Worm (Caenorhabditis elegans) whole organism, L1 larva: ENCODE measurements around the gene mrp-6.
A peak's percentile ranks its signal among the peaks of the same experiment; 100 is the strongest.

Experiments used
- C04F5.9 ChIP-seq: sonication (generic microtip); optimal IDR thresholded peaks from 2 replicates; lab custom pipeline; 2016; ENCODE audit warnings: missing genetic modification characterization, missing compliant biosample characterization
- Y116A8C.19 ChIP-seq: sonication (generic microtip); optimal IDR thresholded peaks from 2 replicates; lab custom pipeline; 2016; ENCODE audit warnings: missing compliant biosample characterization, missing genetic modification characterization, borderline replicate concordance
- aha-1 ChIP-seq: fragments of 150-350 bp; optimal IDR thresholded peaks from 2 replicates; lab custom pipeline; 2014; ENCODE audit warnings: missing biosample characterization, missing genetic modification characterization
- aly-2 ChIP-seq: fragments of 150-350 bp; optimal IDR thresholded peaks from 2 replicates; lab custom pipeline; 2014; ENCODE audit warnings: missing biosample characterization, missing genetic modification characterization
- blmp-1 ChIP-seq: fragments of 150-350 bp; optimal IDR thresholded peaks from 2 replicates; lab custom pipeline; 2014; ENCODE audit warnings: missing biosample characterization, missing genetic modification characterization
- ceh-8 ChIP-seq: fragments of 200-800 bp; sonication (Bioruptor generic); optimal IDR thresholded peaks from 2 replicates; lab custom pipeline; 2018; ENCODE audit warnings: mild to moderate bottlenecking, missing genetic modification characterization, moderate library complexity, missing compliant biosample characterization
- ceh-82 ChIP-seq, 3 experiments: fragments of 150-350 bp in 1 of 3; sonication (generic microtip) in 2 of 3; optimal IDR thresholded peaks; 2 replicates each; lab custom pipeline; 2014 to 2017; ENCODE audit warnings: missing biosample characterization in 3 of 3, missing genetic modification characterization in 3 of 3
- ceh-90 ChIP-seq: sonication (generic microtip); optimal IDR thresholded peaks from 2 replicates; lab custom pipeline; 2016; ENCODE audit warnings: missing genetic modification characterization, missing compliant biosample characterization
- ces-1 ChIP-seq: fragments of 150-350 bp; optimal IDR thresholded peaks from 2 replicates; lab custom pipeline; 2014; ENCODE audit warnings: missing biosample characterization, missing genetic modification reagents, missing genetic modification characterization
- dpl-1 ChIP-seq, 3 experiments: fragments of 150-350 bp in 2 of 3; sonication (generic microtip) in 1 of 3; optimal IDR thresholded peaks; 2 replicates each; lab custom pipeline; 2014 to 2017; ENCODE audit warnings: missing biosample characterization in 3 of 3, missing genetic modification characterization in 3 of 3, missing genetic modification reagents in 3 of 3
- dsc-1 ChIP-seq: sonication (generic microtip); optimal IDR thresholded peaks from 2 replicates; lab custom pipeline; 2016; ENCODE audit warnings: mild to moderate bottlenecking, missing genetic modification characterization, missing compliant biosample characterization
- efl-1 ChIP-seq, 4 experiments: fragments of 150-350 bp; optimal IDR thresholded peaks in 3 of 4; peaks in 1 of 4; 1 replicate in 1 of 4; 2 replicates in 3 of 4; lab custom pipeline; 2014; ENCODE audit warnings: missing biosample characterization in 2 of 4, missing genetic modification characterization in 2 of 4, missing genetic modification reagents in 2 of 4
- efl-3 ChIP-seq: fragments of 200-800 bp; sonication (Bioruptor generic); optimal IDR thresholded peaks from 2 replicates; lab custom pipeline; 2018; ENCODE audit warnings: mild to moderate bottlenecking, missing genetic modification characterization, missing compliant biosample characterization
- egl-27 ChIP-seq, 2 experiments: fragments of 150-350 bp in 1 of 2; sonication (generic microtip); optimal IDR thresholded peaks; 3 replicates each; lab custom pipeline; 2017 to 2018; ENCODE audit warnings: missing biosample characterization in 2 of 2, missing genetic modification characterization in 2 of 2, missing genetic modification reagents in 2 of 2
- elt-3 ChIP-seq, 6 experiments: fragments of 150-350 bp in 1 of 6; sonication (generic microtip); optimal IDR thresholded peaks; 2 replicates each; lab custom pipeline; 2017 to 2018; ENCODE audit warnings: missing biosample characterization in 6 of 6, missing genetic modification characterization in 6 of 6, inconsistent platforms in 1 of 6
- fos-1 ChIP-seq: fragments of 150-350 bp; optimal IDR thresholded peaks from 2 replicates; lab custom pipeline; 2014; ENCODE audit warnings: missing biosample characterization, missing genetic modification characterization
- hlh-4 ChIP-seq: sonication (generic microtip); optimal IDR thresholded peaks from 2 replicates; lab custom pipeline; 2016; ENCODE audit warnings: mild to moderate bottlenecking, missing genetic modification characterization, missing compliant biosample characterization
- hpl-2 ChIP-seq: fragments of 150-350 bp; optimal IDR thresholded peaks from 2 replicates; lab custom pipeline; 2014; ENCODE audit warnings: missing biosample characterization, missing genetic modification reagents, missing genetic modification characterization
- lin-13 ChIP-seq: fragments of 150-350 bp; optimal IDR thresholded peaks from 2 replicates; lab custom pipeline; 2014; ENCODE audit warnings: missing biosample characterization, missing genetic modification reagents, missing genetic modification characterization
- lin-14 ChIP-seq: fragments of 200-800 bp; sonication (Bioruptor generic); optimal IDR thresholded peaks from 2 replicates; lab custom pipeline; 2018; ENCODE audit warnings: mild to moderate bottlenecking, missing genetic modification characterization, moderate library complexity, missing compliant biosample characterization
- lin-15B ChIP-seq: fragments of 150-350 bp; sonication (generic microtip); optimal IDR thresholded peaks from 3 replicates; lab custom pipeline; 2014; ENCODE audit warnings: missing biosample characterization, missing genetic modification characterization
- lin-35 ChIP-seq, 2 experiments: fragments of 150-350 bp; optimal IDR thresholded peaks; 2 replicates each; lab custom pipeline; 2014; ENCODE audit warnings: missing biosample characterization in 2 of 2, missing genetic modification characterization in 2 of 2, missing genetic modification reagents in 2 of 2
- lin-39 ChIP-seq: fragments of 150-350 bp; optimal IDR thresholded peaks from 2 replicates; lab custom pipeline; 2014; ENCODE audit warnings: missing biosample characterization, missing genetic modification reagents, missing genetic modification characterization
- lir-3 ChIP-seq: sonication (generic microtip); optimal IDR thresholded peaks from 2 replicates; lab custom pipeline; 2016; ENCODE audit warnings: mild to moderate bottlenecking, missing genetic modification characterization, moderate library complexity, missing compliant biosample characterization; ENCODE audit not compliant: poor library complexity
- lsy-2 ChIP-seq, 2 experiments: fragments of 150-350 bp; optimal IDR thresholded peaks; 2 replicates each; lab custom pipeline; 2014; ENCODE audit warnings: missing biosample characterization in 2 of 2, missing genetic modification characterization in 2 of 2
- mdl-1 ChIP-seq, 2 experiments: fragments of 150-350 bp; optimal IDR thresholded peaks; 2 replicates each; lab custom pipeline; 2014 to 2017; ENCODE audit warnings: missing biosample characterization in 2 of 2, missing genetic modification characterization in 2 of 2, inconsistent platforms in 1 of 2
- mef-2 ChIP-seq: fragments of 150-350 bp; optimal IDR thresholded peaks from 2 replicates; lab custom pipeline; 2014; ENCODE audit warnings: missing biosample characterization, missing genetic modification characterization
- nhr-19 ChIP-seq: fragments of 200-800 bp; sonication (Bioruptor generic); conservative IDR thresholded peaks from 2 replicates; pipeline ENCODE4 v1.3.6; 2022; ENCODE audit warnings: missing genetic modification characterization, missing compliant biosample characterization
- nhr-20 ChIP-seq: sonication (generic microtip); optimal IDR thresholded peaks from 2 replicates; lab custom pipeline; 2016; ENCODE audit warnings: mild to moderate bottlenecking, missing genetic modification characterization, missing compliant biosample characterization
- nhr-28 ChIP-seq: fragments of 150-350 bp; optimal IDR thresholded peaks from 2 replicates; lab custom pipeline; 2014; ENCODE audit warnings: missing biosample characterization, missing genetic modification characterization
- nhr-47 ChIP-seq: sonication (generic microtip); optimal IDR thresholded peaks from 2 replicates; lab custom pipeline; 2016; ENCODE audit warnings: mild to moderate bottlenecking, missing genetic modification characterization, moderate library complexity, missing compliant biosample characterization
- nhr-71 ChIP-seq: sonication (generic microtip); optimal IDR thresholded peaks from 2 replicates; lab custom pipeline; 2016; ENCODE audit warnings: mild to moderate bottlenecking, missing genetic modification characterization, moderate library complexity, missing compliant biosample characterization
- nhr-85 ChIP-seq: sonication (generic microtip); peaks from one replicate; lab custom pipeline; 2016; ENCODE audit warnings: missing genetic modification characterization, inconsistent platforms, missing compliant biosample characterization
- pqm-1 ChIP-seq: sonication (generic microtip); optimal IDR thresholded peaks from 3 replicates; lab custom pipeline; 2017; ENCODE audit warnings: missing biosample characterization, missing genetic modification characterization
- rnt-1 ChIP-seq: sonication (generic microtip); optimal IDR thresholded peaks from 2 replicates; lab custom pipeline; 2016; ENCODE audit warnings: mild to moderate bottlenecking, missing genetic modification characterization, moderate library complexity, missing compliant biosample characterization
- snu-23 ChIP-seq: sonication (generic microtip); optimal IDR thresholded peaks from 2 replicates; lab custom pipeline; 2016; ENCODE audit warnings: missing genetic modification characterization, missing compliant biosample characterization
- unc-130 ChIP-seq: fragments of 150-350 bp; optimal IDR thresholded peaks from 2 replicates; lab custom pipeline; 2017; ENCODE audit warnings: missing biosample characterization, missing genetic modification characterization, inconsistent platforms
- unc-86 ChIP-seq: sonication (generic microtip); optimal IDR thresholded peaks from 2 replicates; lab custom pipeline; 2016; ENCODE audit warnings: missing genetic modification characterization, missing compliant biosample characterization
- zip-4 ChIP-seq: fragments of 200-800 bp; sonication (Bioruptor generic); optimal IDR thresholded peaks from 2 replicates; lab custom pipeline; 2018; ENCODE audit warnings: mild to moderate bottlenecking, missing genetic modification characterization, moderate library complexity, missing compliant biosample characterization
- ztf-11 ChIP-seq, 2 experiments: sonication (generic microtip); optimal IDR thresholded peaks; 2 replicates each; lab custom pipeline; 2016 to 2017; ENCODE audit warnings: missing genetic modification characterization in 2 of 2, missing biosample characterization in 1 of 2, missing compliant biosample characterization in 1 of 2

mrp-6 gene

ce11 chrX:4140755-4141417, 45.7 kb downstream of the mrp-6 start (continued):
- peak; percentile 70 for TF ChIP-seq lin-14
- TF ChIP-seq egl-27 (tag; optimal IDR thresholded peaks at IDR 0.05; lab: Kevin White, UChicago), result no peak
- TF ChIP-seq mef-2 (tag; lab: Kevin White, UChicago), result no peak
- TF ChIP-seq efl-3 (GFP tag; lab: Kevin White, UChicago), result no peak
- TF ChIP-seq lin-39 (tag; lab: Kevin White, UChicago), result no peak
- no peak for TF ChIP-seq hlh-4 (tag; lab: Kevin White, UChicago)
- no peak for TF ChIP-seq lir-3 (tag; lab: Kevin White, UChicago)
- peak in 1 of 2 experiments; percentile 19 for TF ChIP-seq lsy-2 (tag; optimal IDR thresholded peaks at IDR 0.05; lab: Kevin White, UChicago)
- TF ChIP-seq Y116A8C.19 (tag; lab: Kevin White, UChicago), result no peak
- TF ChIP-seq fos-1 (tag; lab: Kevin White, UChicago), result no peak
- no peak for TF ChIP-seq C04F5.9 (tag; lab: Kevin White, UChicago)
- no peak for TF ChIP-seq dpl-1 (GFP tag; optimal IDR thresholded peaks at IDR 0.05; lab: Kevin White, UChicago)
- TF ChIP-seq dsc-1 (tag; lab: Kevin White, UChicago), result no peak
- peak; percentile 18 for TF ChIP-seq lin-13
- TF ChIP-seq ceh-90, result no peak
- TF ChIP-seq hpl-2 (GFP tag; lab: Kevin White, UChicago), result no peak
- TF ChIP-seq mdl-1 (tag; optimal IDR thresholded peaks at IDR 0.05; lab: Kevin White, UChicago), result peak in 1 of 2 experiments; percentile 62
- peak; percentile 84 for TF ChIP-seq blmp-1 (tag; lab: Kevin White, UChicago)
- TF ChIP-seq lin-15B (tag; lab: Kevin White, UChicago), result no peak
- TF ChIP-seq nhr-19 (GFP tag; lab: Robert Waterston, UW), result peak; percentile 44
- no peak for TF ChIP-seq zip-4 (GFP tag; lab: Kevin White, UChicago)
- TF ChIP-seq nhr-85, result peak; percentile 92
- peak; percentile 73 for TF ChIP-seq nhr-20 (tag; lab: Kevin White, UChicago)
- TF ChIP-seq ceh-8 (GFP tag; lab: Kevin White, UChicago), result no peak
- TF ChIP-seq lin-35 (GFP tag; optimal IDR thresholded peaks at IDR 0.05; lab: Kevin White, UChicago), result peak in 1 of 2 experiments; percentile 18
- no peak for TF ChIP-seq unc-86 (tag; lab: Kevin White, UChicago)
- TF ChIP-seq unc-130 (tag; lab: Kevin White, UChicago), result no peak

DNA sequence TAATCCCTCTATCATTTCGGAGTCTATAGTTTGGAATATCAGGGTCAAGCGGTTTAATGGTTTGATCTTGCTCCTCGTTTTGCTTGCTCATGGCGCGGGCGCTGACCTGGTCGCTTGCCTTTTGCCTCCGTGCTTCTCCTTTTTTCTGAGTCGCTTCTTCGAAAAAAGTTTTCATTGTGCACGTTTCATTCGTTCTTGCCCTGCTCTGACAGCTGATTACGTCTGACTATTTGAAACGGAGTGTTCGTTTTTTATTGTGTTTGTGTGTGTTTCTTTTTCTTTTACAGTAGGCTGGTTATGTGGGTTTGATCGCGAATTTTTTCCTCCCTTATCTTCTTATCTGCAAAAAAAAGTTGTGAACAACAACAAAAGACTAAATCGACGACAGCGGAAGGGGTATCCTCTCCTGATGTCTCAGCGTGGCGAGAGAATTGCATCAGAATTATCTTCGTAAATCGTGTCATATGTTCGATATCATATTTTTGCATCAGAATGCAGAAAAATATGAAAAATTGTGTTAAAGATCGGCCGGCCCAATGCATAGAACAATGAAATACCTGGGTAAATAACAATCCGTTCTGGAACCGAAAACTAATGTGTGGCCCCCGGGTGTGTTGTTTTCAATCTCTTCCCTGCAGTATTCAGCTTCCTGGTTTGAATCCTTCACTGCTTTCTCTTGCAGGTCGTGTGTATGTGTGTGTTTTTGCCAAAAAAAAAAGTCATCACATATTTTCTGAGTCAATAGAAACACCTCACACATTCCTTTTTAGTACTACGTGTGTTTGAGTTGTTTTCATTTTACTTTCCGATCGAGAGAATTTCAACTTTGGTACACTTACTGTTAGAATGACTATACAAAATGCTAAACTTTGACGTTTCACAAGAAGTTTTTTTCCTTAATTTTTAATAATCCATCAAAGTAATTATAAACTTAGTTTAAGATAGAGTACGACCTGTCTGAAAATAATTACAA, 46.7 kb downstream of the mrp-6 start, which contains the start of gene ZK470.4:
TSS of gene ZK470.4 (minus strand) at position 175 of the 973 bp plus-strand sequence.
- no peak for TF ChIP-seq ces-1 (GFP tag; lab: Kevin White, UChicago)
- TF ChIP-seq efl-1 (optimal IDR thresholded peaks at IDR 0.05; lab: Kevin White, UChicago), result no peak
- peak in 1 of 2 experiments; percentile 48 for TF ChIP-seq efl-1 (GFP tag; optimal IDR thresholded peaks at IDR 0.05 in 1 of 2; lab: Kevin White, UChicago)
- TF ChIP-seq Y116A8C.19 (tag; lab: Kevin White, UChicago), result no peak
- TF ChIP-seq nhr-85, result peak; percentile 63
- peak; percentile 29; the same call in 1 of the 2 replicates for TF ChIP-seq nhr-19 (GFP tag; lab: Robert Waterston, UW)
- no peak for TF ChIP-seq nhr-28 (tag; lab: Kevin White, UChicago)
- TF ChIP-seq nhr-47 (tag; lab: Kevin White, UChicago), result no peak
- peak; percentile 42 for TF ChIP-seq rnt-1 (tag; lab: Kevin White, UChicago)
- TF ChIP-seq pqm-1 (tag; lab: Kevin White, UChicago), result no peak
- peak; percentile 34 for TF ChIP-seq nhr-20 (tag; lab: Kevin White, UChicago)
- peak; percentile 46 for TF ChIP-seq nhr-71
- TF ChIP-seq blmp-1 (tag; lab: Kevin White, UChicago), result peak; percentile 49
- no peak for TF ChIP-seq aly-2 (tag; lab: Kevin White, UChicago)
- no peak for TF ChIP-seq ceh-82 (tag; optimal IDR thresholded peaks at IDR 0.05; lab: Kevin White, UChicago)
- peak; percentile 33 for TF ChIP-seq lin-14
- TF ChIP-seq snu-23 (GFP tag; lab: Kevin White, UChicago), result peak; percentile 8
- peak; percentile 34 for TF ChIP-seq aha-1 (tag; lab: Kevin White, UChicago)
- peak in 1 of 6 experiments; percentile 73 for TF ChIP-seq elt-3 (tag; optimal IDR thresholded peaks at IDR 0.05; lab: Kevin White, UChicago)
- TF ChIP-seq ztf-11 (tag; optimal IDR thresholded peaks at IDR 0.05; lab: Kevin White, UChicago), result no peak
- no peak for TF ChIP-seq ceh-90
- TF ChIP-seq dsc-1 (tag; lab: Kevin White, UChicago), result no peak
- peak in 1 of 2 experiments; percentile 30 for TF ChIP-seq lin-35 (GFP tag; optimal IDR thresholded peaks at IDR 0.05; lab: Kevin White, UChicago)
